Worm (Caenorhabditis elegans): ENCODE measurements around the gene cyn-3.

cyn-3 gene

ce11 chrV:15226206-15226605 lies 36.5 kb downstream of the cyn-3 start:
- TF ChIP-seq mxl-1 (tag; optimal IDR thresholded peaks at IDR 0.05) (no peak), mcd-1 (GFP tag; IDR thresholded peaks at IDR 0.05) (no peak), F49E8.2 (tag; optimal IDR thresholded peaks at IDR 0.05; ENCODE audit: insufficient read depth) (no peak), madf-3 (GFP tag; IDR thresholded peaks at IDR 0.05) (no peak), him-1 (tag; optimal IDR thresholded peaks at IDR 0.05) (no peak), nhr-179 (tag; optimal IDR thresholded peaks at IDR 0.05) (no peak), ceh-40 (GFP tag; IDR thresholded peaks at IDR 0.05) (no peak), C06A6.2 (GFP tag; conservative IDR thresholded peaks at IDR 0.05) (no peak), K12H6.12 (tag; optimal IDR thresholded peaks at IDR 0.05) (no peak), sptf-2 (GFP tag; optimal IDR thresholded peaks at IDR 0.05) (no peak), ets-4 (GFP tag; optimal IDR thresholded peaks at IDR 0.05) (no peak), lin-40 (tag; optimal IDR thresholded peaks at IDR 0.05) (no peak), Y79H2A.3 (GFP tag; conservative IDR thresholded peaks at IDR 0.05) (no peak), ztf-18 (tag; optimal IDR thresholded peaks at IDR 0.05) (no peak), snpc-4 (GFP tag; optimal IDR thresholded peaks at IDR 0.05) (no peak), snpc-4 (tag; optimal IDR thresholded peaks at IDR 0.05) (no peak), T26A5.8 (tag; optimal IDR thresholded peaks at IDR 0.05) (no peak), hlh-12 (tag; optimal IDR thresholded peaks at IDR 0.05) (no peak)

- TF ChIP-seq ztf-6 (GFP tag; IDR thresholded peaks at IDR 0.05) (no peak), F49E8.2 (tag; optimal IDR thresholded peaks at IDR 0.05; ENCODE audit: insufficient read depth) (no peak)
Measured at ce11 chrV:15230243-15230642, 40.5 kb downstream of the cyn-3 start, which contains the start of gene srw-15. Gene srw-15, plus strand, starts transcription at chrV:15230543.

ce11 chrV:15232200-15232599 lies 42.5 kb downstream of the cyn-3 start, which contains the start of gene srw-13:
Gene srw-13, plus strand, starts transcription at chrV:15232500.
- TF ChIP-seq Y95B8A.8 (GFP tag; IDR thresholded peaks at IDR 0.05) (no peak), die-1 (tag; optimal IDR thresholded peaks at IDR 0.05) (no peak), mxl-1 (tag; optimal IDR thresholded peaks at IDR 0.05) (no peak), ceh-79 (tag; optimal IDR thresholded peaks at IDR 0.05) (no peak), bed-1 (GFP tag; IDR thresholded peaks at IDR 0.05) (no peak)

- TF ChIP-seq lir-1 (GFP tag; conservative IDR thresholded peaks at IDR 0.05) (no peak), ceh-91 (GFP tag; IDR thresholded peaks at IDR 0.05) (no peak)
Measured at ce11 chrV:15235661-15236060, 45.9 kb downstream of the cyn-3 start, which contains the start of gene nhr-164. Gene nhr-164, minus strand, starts transcription at chrV:15235761.

ce11 chrV:15238552-15238951 lies 48.8 kb downstream of the cyn-3 start, which contains the start of gene srw-12:
Gene srw-12, minus strand, starts transcription at chrV:15238652.
- TF ChIP-seq D2030.7 (GFP tag; IDR thresholded peaks at IDR 0.05): no peak

ce11 chrV:15240215-15240614 lies 50.5 kb downstream of the cyn-3 start, which contains the start of gene srw-11:
Gene srw-11, minus strand, starts transcription at chrV:15240315.
- TF ChIP-seq ceh-40 (GFP tag; IDR thresholded peaks at IDR 0.05) (no peak), somi-1 (GFP tag; optimal IDR thresholded peaks at IDR 0.05) (no peak), madf-10 (tag; optimal IDR thresholded peaks at IDR 0.05) (no peak), madf-3 (GFP tag; IDR thresholded peaks at IDR 0.05) (no peak), ZK185.1 (tag; optimal IDR thresholded peaks at IDR 0.05; ENCODE audit: poor library complexity, severe bottlenecking) (no peak), egl-44 (GFP tag; IDR thresholded peaks at IDR 0.05) (no peak), F23B12.7 (tag; optimal IDR thresholded peaks at IDR 0.05; ENCODE audit: insufficient read depth) (no peak), ama-1 (optimal IDR thresholded peaks at IDR 0.05) (no peak), ama-1 (GFP tag; optimal IDR thresholded peaks at IDR 0.05) (no peak), akir-1 (GFP tag; optimal IDR thresholded peaks at IDR 0.05) (no peak), nfya-2 (GFP tag; IDR thresholded peaks at IDR 0.05) (no peak), K11D2.4 (GFP tag; IDR thresholded peaks at IDR 0.05) (no peak), ceh-100 (GFP tag; IDR thresholded peaks at IDR 0.05) (no peak)

Measured in whole organism, young adult.